Worm (Caenorhabditis elegans): ENCODE results near the gene F11C1.4.

The F11C1.4 gene

ce11 chrX:12979747-12980146, 2.9 kb downstream of the F11C1.4 start:
- no peak for TF ChIP-seq nhr-71 (tag; optimal IDR thresholded peaks at IDR 0.05)
- TF ChIP-seq elt-2 (tag; optimal IDR thresholded peaks at IDR 0.05) = peak; percentile 46
- no peak for TF ChIP-seq lir-3 (tag; optimal IDR thresholded peaks at IDR 0.05; ENCODE audit: poor library complexity)
- no peak for TF ChIP-seq grh-1 (GFP tag; IDR thresholded peaks at IDR 0.05)
- TF ChIP-seq nhr-20 (tag; optimal IDR thresholded peaks at IDR 0.05) = peak; percentile 8
- no peak for TF ChIP-seq sup-37 (GFP tag; optimal IDR thresholded peaks at IDR 0.05)
- TF ChIP-seq ceh-90 (tag; optimal IDR thresholded peaks at IDR 0.05) = no peak
- no peak for TF ChIP-seq ets-5 (GFP tag; IDR thresholded peaks at IDR 0.05)
- no peak for TF ChIP-seq sptf-1 (tag; optimal IDR thresholded peaks at IDR 0.05)
- TF ChIP-seq ceh-82 (tag; optimal IDR thresholded peaks at IDR 0.05) = no peak

- no peak for TF ChIP-seq lin-13 (GFP tag; optimal IDR thresholded peaks at IDR 0.05)
- no peak for TF ChIP-seq hlh-4 (tag; optimal IDR thresholded peaks at IDR 0.05)
- TF ChIP-seq ama-1 (optimal IDR thresholded peaks at IDR 0.05) = no peak
- peak; percentile 62 for TF ChIP-seq elt-2 (tag; optimal IDR thresholded peaks at IDR 0.05)
- TF ChIP-seq rnt-1 (tag; optimal IDR thresholded peaks at IDR 0.05) = no peak
Measured at ce11 chrX:12981393-12981792, 4.5 kb downstream of the F11C1.4 start, which contains the start of gene scav-4. scav-4 (plus strand) TSS chrX:12981775.

ce11 chrX:12982725-12983124, 5.9 kb downstream of the F11C1.4 start:
- TF ChIP-seq elt-2 (tag; optimal IDR thresholded peaks at IDR 0.05) = peak; percentile 11
- TF ChIP-seq ces-1 (GFP tag; optimal IDR thresholded peaks at IDR 0.05) = no peak
- TF ChIP-seq hlh-17 (GFP tag; optimal IDR thresholded peaks at IDR 0.05; ENCODE audit: borderline replicate concordance) = no peak
- TF ChIP-seq ztf-4 (tag; optimal IDR thresholded peaks at IDR 0.05) = no peak

- TF ChIP-seq grh-1 (GFP tag; IDR thresholded peaks at IDR 0.05) (no peak), aha-1 (tag; optimal IDR thresholded peaks at IDR 0.05) (no peak), unc-62 (GFP tag; optimal IDR thresholded peaks at IDR 0.05) (no peak), nhr-85 (tag) (peak; percentile 17), irx-1 (tag; optimal IDR thresholded peaks at IDR 0.05) (no peak), nhr-71 (tag; optimal IDR thresholded peaks at IDR 0.05) (peak; percentile 6), ceh-63 (GFP tag; optimal IDR thresholded peaks at IDR 0.05) (no peak)
Measured at ce11 chrX:12987119-12987518, 10.2 kb downstream of the F11C1.4 start, which contains the start of gene mff-1. mff-1 (minus strand) TSS chrX:12987219.

ce11 chrX:12989205-12989604, 12.3 kb downstream of the F11C1.4 start, which contains the start of gene F11C1.7:
F11C1.7 (plus strand) TSS chrX:12989344.
- TF ChIP-seq C04F5.9 (tag; optimal IDR thresholded peaks at IDR 0.05) (no peak), nhr-47 (tag; optimal IDR thresholded peaks at IDR 0.05) (peak; percentile 21), dsc-1 (tag; optimal IDR thresholded peaks at IDR 0.05) (no peak), xbp-1 (tag; optimal IDR thresholded peaks at IDR 0.05) (peak; percentile 0), lin-35 (GFP tag; optimal IDR thresholded peaks at IDR 0.05) (peak in 1 of 2 experiments; percentile 46), hlh-17 (GFP tag; optimal IDR thresholded peaks at IDR 0.05; ENCODE audit: borderline replicate concordance) (no peak), lir-3 (tag; optimal IDR thresholded peaks at IDR 0.05; ENCODE audit: poor library complexity) (no peak), aly-2 (tag; optimal IDR thresholded peaks at IDR 0.05) (no peak), rnt-1 (tag; optimal IDR thresholded peaks at IDR 0.05) (peak; percentile 12), irx-1 (tag; optimal IDR thresholded peaks at IDR 0.05) (no peak), nhr-12 (tag; optimal IDR thresholded peaks at IDR 0.05) (no peak), swsn-7 (tag; optimal IDR thresholded peaks at IDR 0.05) (peak; percentile 3), lsy-2 (tag; optimal IDR thresholded peaks at IDR 0.05) (peak; percentile 4 to 48), C34B4.2 (tag; optimal IDR thresholded peaks at IDR 0.05) (no peak), elt-3 (tag; optimal IDR thresholded peaks at IDR 0.05) (no peak), mep-1 (tag; optimal IDR thresholded peaks at IDR 0.05) (peak; percentile 36), nhr-20 (tag; optimal IDR thresholded peaks at IDR 0.05) (peak; percentile 3), nhr-71 (tag; optimal IDR thresholded peaks at IDR 0.05) (peak; percentile 45), blmp-1 (tag; optimal IDR thresholded peaks at IDR 0.05) (no peak), efl-1 (optimal IDR thresholded peaks at IDR 0.05) (peak in 1 of 2 experiments; percentile 37), efl-1 (GFP tag; optimal IDR thresholded peaks at IDR 0.05 in 1 of 2) (no peak), lin-14 (GFP tag; optimal IDR thresholded peaks at IDR 0.05) (peak; percentile 35), nhr-237 (tag; optimal IDR thresholded peaks at IDR 0.05) (no peak), snu-23 (GFP tag; optimal IDR thresholded peaks at IDR 0.05) (peak; percentile 10), hlh-4 (tag; optimal IDR thresholded peaks at IDR 0.05) (no peak), ceh-82 (tag; optimal IDR thresholded peaks at IDR 0.05) (peak in 1 of 3 experiments; percentile 7)
